Worm (Caenorhabditis elegans) whole organism, L3 larva: ENCODE measurements around the gene toca-2.

Experiments
- R02D3.7 ChIP-seq: fragments of 150-350 bp; optimal IDR thresholded peaks from 2 replicates; lab custom pipeline; 2014; ENCODE audit warnings: missing biosample characterization, missing genetic modification characterization
- ZK546.5 ChIP-seq: sonication (generic microtip); optimal IDR thresholded peaks from 2 replicates; lab custom pipeline; 2017; ENCODE audit warnings: missing biosample characterization, missing genetic modification characterization
- aly-2 ChIP-seq: fragments of 150-350 bp; optimal IDR thresholded peaks from 2 replicates; lab custom pipeline; 2014; ENCODE audit warnings: missing biosample characterization, missing genetic modification characterization
- ama-1 ChIP-seq: fragments of 150-350 bp; optimal IDR thresholded peaks from 2 replicates; lab custom pipeline; 2018
- ceh-16 ChIP-seq: sonication (generic microtip); optimal IDR thresholded peaks from 2 replicates; lab custom pipeline; 2017; ENCODE audit warnings: missing biosample characterization, missing genetic modification characterization
- ceh-82 ChIP-seq: fragments of 150-350 bp; optimal IDR thresholded peaks from 2 replicates; lab custom pipeline; 2014; ENCODE audit warnings: missing biosample characterization, missing genetic modification characterization
- daf-12 ChIP-seq: fragments of 150-350 bp; optimal IDR thresholded peaks from 2 replicates; lab custom pipeline; 2014; ENCODE audit warnings: missing biosample characterization, missing genetic modification reagents, missing genetic modification characterization
- elt-1 ChIP-seq: fragments of 150-350 bp; optimal IDR thresholded peaks from 2 replicates; lab custom pipeline; 2014; ENCODE audit warnings: missing biosample characterization, missing genetic modification characterization
- elt-2 ChIP-seq: sonication (generic microtip); optimal IDR thresholded peaks from 2 replicates; lab custom pipeline; 2016; ENCODE audit warnings: missing genetic modification reagents, mild to moderate bottlenecking, missing genetic modification characterization, missing compliant biosample characterization
- elt-3 ChIP-seq, 3 experiments: fragments of 150-350 bp in 1 of 3; sonication (generic microtip) in 2 of 3; optimal IDR thresholded peaks; 2 replicates in 2 of 3; 4 replicates in 1 of 3; lab custom pipeline; 2014 to 2017; ENCODE audit warnings: missing biosample characterization in 3 of 3, missing genetic modification characterization in 3 of 3
- eor-1 ChIP-seq, 2 experiments: fragments of 150-350 bp; optimal IDR thresholded peaks; 2 replicates each; lab custom pipeline; 2014 to 2018; ENCODE audit warnings: missing biosample characterization in 2 of 2, missing genetic modification characterization in 2 of 2
- fkh-10 ChIP-seq: sonication (generic microtip); optimal IDR thresholded peaks from 2 replicates; lab custom pipeline; 2017; ENCODE audit warnings: missing biosample characterization, missing genetic modification reagents, missing genetic modification characterization
- fos-1 ChIP-seq: fragments of 150-350 bp; optimal IDR thresholded peaks from 2 replicates; lab custom pipeline; 2014; ENCODE audit warnings: missing biosample characterization, missing genetic modification characterization
- hmg-11 ChIP-seq: sonication (generic microtip); optimal IDR thresholded peaks from 2 replicates; lab custom pipeline; 2016; ENCODE audit warnings: missing genetic modification characterization, missing compliant biosample characterization
- jun-1 ChIP-seq: fragments of 150-350 bp; optimal IDR thresholded peaks from 2 replicates; lab custom pipeline; 2014; ENCODE audit warnings: missing biosample characterization, missing genetic modification reagents, missing genetic modification characterization
- lin-15B ChIP-seq: fragments of 150-350 bp; optimal IDR thresholded peaks from 2 replicates; lab custom pipeline; 2014; ENCODE audit warnings: missing biosample characterization, missing genetic modification characterization
- lin-39 ChIP-seq: fragments of 150-350 bp; optimal IDR thresholded peaks from 2 replicates; lab custom pipeline; 2018; ENCODE audit warnings: missing biosample characterization, missing genetic modification reagents, missing genetic modification characterization
- mml-1 ChIP-seq: fragments of 150-350 bp; sonication (generic microtip); optimal IDR thresholded peaks from 3 replicates; lab custom pipeline; 2014; ENCODE audit warnings: missing biosample characterization, missing genetic modification characterization
- nfya-1 ChIP-seq: sonication (generic microtip); optimal IDR thresholded peaks from 2 replicates; lab custom pipeline; 2017; ENCODE audit warnings: missing genetic modification characterization, mild to moderate bottlenecking, missing compliant biosample characterization, antibody characterized with exemption, moderate library complexity; ENCODE audit not compliant: insufficient read depth
- nhr-12 ChIP-seq: fragments of 150-350 bp; optimal IDR thresholded peaks from 2 replicates; lab custom pipeline; 2014; ENCODE audit warnings: missing biosample characterization, missing genetic modification characterization
- nhr-23 ChIP-seq: fragments of 150-350 bp; optimal IDR thresholded peaks from 2 replicates; lab custom pipeline; 2014; ENCODE audit warnings: missing biosample characterization, missing genetic modification reagents, missing genetic modification characterization
- nhr-237 ChIP-seq: fragments of 150-350 bp; optimal IDR thresholded peaks from 2 replicates; lab custom pipeline; 2014; ENCODE audit warnings: missing biosample characterization, missing genetic modification characterization
- nhr-25 ChIP-seq: sonication (generic microtip); optimal IDR thresholded peaks from 2 replicates; lab custom pipeline; 2017; ENCODE audit warnings: missing biosample characterization, missing genetic modification characterization
- nhr-28 ChIP-seq: fragments of 150-350 bp; optimal IDR thresholded peaks from 2 replicates; lab custom pipeline; 2014; ENCODE audit warnings: missing biosample characterization, missing genetic modification characterization
- nhr-43 ChIP-seq: sonication (generic microtip); optimal IDR thresholded peaks from 2 replicates; lab custom pipeline; 2016; ENCODE audit warnings: mild to moderate bottlenecking, missing genetic modification characterization, missing compliant biosample characterization; ENCODE audit not compliant: poor library complexity, severe bottlenecking
- nhr-67 ChIP-seq: fragments of 150-350 bp; optimal IDR thresholded peaks from 2 replicates; lab custom pipeline; 2014; ENCODE audit warnings: missing biosample characterization, missing genetic modification characterization
- nhr-76 ChIP-seq: fragments of 150-350 bp; sonication (generic microtip); optimal IDR thresholded peaks from 5 replicates; lab custom pipeline; 2014; ENCODE audit warnings: missing biosample characterization, missing genetic modification characterization
- pha-4 ChIP-seq: fragments of 150-350 bp; optimal IDR thresholded peaks from 2 replicates; lab custom pipeline; 2014; ENCODE audit warnings: missing biosample characterization, missing genetic modification reagents, missing genetic modification characterization
- pqm-1 ChIP-seq: fragments of 150-350 bp; optimal IDR thresholded peaks from 2 replicates; lab custom pipeline; 2017; ENCODE audit warnings: missing biosample characterization, missing genetic modification characterization, inconsistent platforms
- skn-1 ChIP-seq: fragments of 150-350 bp; optimal IDR thresholded peaks from 2 replicates; lab custom pipeline; 2014; ENCODE audit warnings: missing biosample characterization, missing genetic modification characterization
- tbx-2 ChIP-seq: sonication (generic microtip); optimal IDR thresholded peaks from 2 replicates; lab custom pipeline; 2016; ENCODE audit warnings: mild to moderate bottlenecking, missing genetic modification characterization, missing compliant biosample characterization
- unc-39 ChIP-seq: sonication (generic microtip); optimal IDR thresholded peaks from 4 replicates; lab custom pipeline; 2017; ENCODE audit warnings: missing biosample characterization, missing genetic modification characterization
- unc-62 ChIP-seq: fragments of 150-350 bp; sonication (generic microtip); optimal IDR thresholded peaks from 4 replicates; lab custom pipeline; 2014; ENCODE audit warnings: missing biosample characterization, missing genetic modification reagents, missing genetic modification characterization

toca-2 gene

ce11 chrIII:13770017-13770416 lies 14.3 kb downstream of the toca-2 start:
- TF ChIP-seq tbx-2 (no peak), elt-2 (no peak), fkh-10 (GFP tag; lab: Kevin White, UChicago) (no peak), daf-12 (tag; lab: Kevin White, UChicago) (no peak), eor-1 (tag; optimal IDR thresholded peaks at IDR 0.05; lab: Kevin White, UChicago) (no peak)

DNA sequence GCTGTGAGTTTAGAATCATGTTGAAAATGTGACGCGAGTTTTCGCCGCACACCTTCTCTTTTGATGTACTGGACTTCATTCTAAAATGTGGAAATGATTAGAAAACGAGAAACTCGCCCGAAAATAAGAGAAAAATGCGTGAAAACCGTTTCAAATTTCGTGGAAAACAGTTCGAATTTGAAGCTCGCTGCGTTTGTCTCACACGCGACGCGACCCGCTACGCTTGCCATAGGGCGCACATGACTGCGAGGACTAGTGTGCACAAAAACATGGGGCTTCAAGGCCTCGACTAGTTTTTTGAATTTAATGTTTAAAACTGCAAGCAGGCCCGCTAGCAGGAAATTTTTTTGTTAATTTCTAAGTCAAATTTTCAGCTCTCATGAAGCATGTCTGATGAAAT lies 15.4 kb downstream of the toca-2 start, which contains the start of the genes cyk-4 and pdr-1:
cyk-4 (minus strand) TSS at position 80 of the 400 bp plus-strand sequence.
pdr-1 (plus strand) TSS at position 369 of the 400 bp plus-strand sequence.
- no peak for TF ChIP-seq elt-2
- peak; percentile 62 for TF ChIP-seq lin-39 (tag; lab: Kevin White, UChicago)
- no peak for TF ChIP-seq hmg-11 (tag; lab: Kevin White, UChicago)
- TF ChIP-seq nhr-67 (tag; lab: Kevin White, UChicago): no peak
- TF ChIP-seq lin-15B (tag; lab: Kevin White, UChicago): peak; percentile 89
- TF ChIP-seq tbx-2: no peak
- TF ChIP-seq pha-4 (tag; lab: Kevin White, UChicago): no peak
- no peak for TF ChIP-seq fos-1
- peak; percentile 26 for TF ChIP-seq ama-1 (lab: Kevin White, UChicago)
- no peak for TF ChIP-seq skn-1 (tag; lab: Kevin White, UChicago)
- peak; percentile 71 for TF ChIP-seq nhr-23 (tag; lab: Kevin White, UChicago)
- no peak for TF ChIP-seq unc-62 (GFP tag; lab: Kevin White, UChicago)
- TF ChIP-seq nhr-12 (tag; lab: Kevin White, UChicago): no peak
- TF ChIP-seq mml-1: no peak
- peak; percentile 25 for TF ChIP-seq nhr-43 (tag; lab: Kevin White, UChicago)
- TF ChIP-seq aly-2 (tag; lab: Kevin White, UChicago): no peak
- peak; percentile 80 for TF ChIP-seq nfya-1 (tag; lab: Kevin White, UChicago)
- no peak for TF ChIP-seq elt-1 (tag; lab: Kevin White, UChicago)
- no peak for TF ChIP-seq R02D3.7 (tag; lab: Kevin White, UChicago)
- peak; percentile 57 for TF ChIP-seq nhr-25
- no peak for TF ChIP-seq jun-1 (tag; lab: Kevin White, UChicago)
- peak; percentile 32 for TF ChIP-seq pqm-1
- no peak for TF ChIP-seq fkh-10 (GFP tag; lab: Kevin White, UChicago)
- TF ChIP-seq, all 47 proteins: peak for 8

- no peak for TF ChIP-seq nhr-28 (tag; lab: Kevin White, UChicago)
- no peak for TF ChIP-seq elt-1 (tag; lab: Kevin White, UChicago)
- TF ChIP-seq pha-4 (tag; lab: Kevin White, UChicago): no peak
- TF ChIP-seq hmg-11 (tag; lab: Kevin White, UChicago): no peak
- no peak for TF ChIP-seq fos-1
- TF ChIP-seq unc-39 (tag; lab: Kevin White, UChicago): no peak
- TF ChIP-seq eor-1 (tag; optimal IDR thresholded peaks at IDR 0.05; lab: Kevin White, UChicago): no peak
- TF ChIP-seq ceh-16 (tag; lab: Kevin White, UChicago): no peak
- no peak for TF ChIP-seq lin-39 (tag; lab: Kevin White, UChicago)
- TF ChIP-seq ama-1 (lab: Kevin White, UChicago): no peak
- TF ChIP-seq nhr-25: no peak
- TF ChIP-seq pqm-1: no peak
- TF ChIP-seq elt-2: no peak
- TF ChIP-seq nhr-237: no peak
Observed at ce11 chrIII:13772876-13773275, 17.2 kb downstream of the toca-2 start, which contains the start of gene mdt-29. Gene mdt-29 (plus strand): TSS chrIII:13773176.

ce11 chrIII:13778816-13779215 lies 23.1 kb downstream of the toca-2 start:
- TF ChIP-seq nhr-76 (tag; lab: Kevin White, UChicago): peak; percentile 37
- TF ChIP-seq lin-15B (tag; lab: Kevin White, UChicago): no peak
- peak; percentile 30 for TF ChIP-seq ZK546.5 (tag; lab: Kevin White, UChicago)
- no peak for TF ChIP-seq ceh-82
- TF ChIP-seq eor-1 (tag; optimal IDR thresholded peaks at IDR 0.05; lab: Kevin White, UChicago): peak in 1 of 2 experiments; percentile 73
- no peak for TF ChIP-seq elt-3 (tag; optimal IDR thresholded peaks at IDR 0.05; lab: Kevin White, UChicago)
